Fruit fly (Drosophila melanogaster) whole organism, embryonic: ENCODE data around the gene GluRIA.

Experiments used
- Ada2b ChIP-seq: fragments of 200-800 bp; sonication (Bioruptor generic); IDR thresholded peaks from 2 replicates; pipeline ENCODE4 v1.3.6; 2022; ENCODE audit warnings: missing biosample characterization, missing genetic modification characterization
- B-H2 ChIP-seq: fragments of 200-800 bp; sonication (Bioruptor generic); optimal IDR thresholded peaks from 2 replicates; lab custom pipeline; 2018; ENCODE audit warnings: missing biosample characterization, mild to moderate bottlenecking, missing genetic modification characterization
- CG10209 ChIP-seq: fragments of 200-800 bp; sonication (Bioruptor generic); optimal IDR thresholded peaks from 3 replicates; lab custom pipeline; 2017; ENCODE audit warnings: missing biosample characterization, mild to moderate bottlenecking, missing genetic modification characterization, missing genetic modification reagents
- CG10267 ChIP-seq: fragments of 200-800 bp; sonication (Bioruptor generic); optimal IDR thresholded peaks from 2 replicates; lab custom pipeline; 2018; ENCODE audit warnings: missing biosample characterization, mild to moderate bottlenecking, missing genetic modification characterization, moderate library complexity
- CG10979 ChIP-seq: fragments of 200-800 bp; sonication (Bioruptor generic); optimal IDR thresholded peaks from 2 replicates; lab custom pipeline; 2018; ENCODE audit warnings: missing biosample characterization, mild to moderate bottlenecking, missing genetic modification characterization, moderate library complexity
- CG12071 ChIP-seq: fragments of 200-800 bp; sonication (Bioruptor generic); optimal IDR thresholded peaks from 3 replicates; lab custom pipeline; 2018; ENCODE audit warnings: missing biosample characterization, mild to moderate bottlenecking, missing genetic modification characterization
- CG12744 ChIP-seq: fragments of 200-800 bp; sonication (Bioruptor generic); optimal IDR thresholded peaks from 2 replicates; lab custom pipeline; 2016; ENCODE audit warnings: missing biosample characterization, missing genetic modification characterization
- CG13624 ChIP-seq: fragments of 200-800 bp; sonication (Bioruptor generic); optimal IDR thresholded peaks from 2 replicates; lab custom pipeline; 2016; ENCODE audit warnings: missing biosample characterization, missing genetic modification characterization
- CG14014 ChIP-seq: fragments of 200-800 bp; sonication (Bioruptor generic); IDR thresholded peaks from 2 replicates; pipeline ENCODE4 v1.3.6; 2022; ENCODE audit warnings: missing biosample characterization, missing genetic modification characterization
- CG17385 ChIP-seq: fragments of 200-800 bp; sonication (Bioruptor generic); optimal IDR thresholded peaks from 3 replicates; lab custom pipeline; 2018; ENCODE audit warnings: missing biosample characterization, mild to moderate bottlenecking, missing genetic modification characterization
- CG1792 ChIP-seq: fragments of 200-800 bp; sonication (Bioruptor generic); optimal IDR thresholded peaks from 2 replicates; lab custom pipeline; 2016; ENCODE audit warnings: missing biosample characterization, missing genetic modification characterization
- CG18262 ChIP-seq: fragments of 200-800 bp; optimal IDR thresholded peaks from 3 replicates; lab custom pipeline; 2019; ENCODE audit warnings: missing biosample characterization, mild to moderate bottlenecking, missing genetic modification characterization, moderate library complexity
- CG1832 ChIP-seq: fragments of 200-800 bp; sonication (Bioruptor generic); optimal IDR thresholded peaks from 2 replicates; lab custom pipeline; 2017; ENCODE audit warnings: missing biosample characterization, mild to moderate bottlenecking, missing genetic modification characterization, inconsistent platforms
- CG2678 ChIP-seq: fragments of 200-800 bp; sonication (Bioruptor generic); optimal IDR thresholded peaks from 3 replicates; lab custom pipeline; 2019; ENCODE audit warnings: missing biosample characterization, mild to moderate bottlenecking, missing genetic modification characterization, moderate library complexity
- CG30020 ChIP-seq: fragments of 200-800 bp; optimal IDR thresholded peaks from 2 replicates; lab custom pipeline; 2019; ENCODE audit warnings: missing biosample characterization, mild to moderate bottlenecking, missing genetic modification characterization, moderate library complexity
- CG4617 ChIP-seq: fragments of 200-800 bp; sonication (Bioruptor generic); optimal IDR thresholded peaks from 3 replicates; lab custom pipeline; 2016; ENCODE audit warnings: missing biosample characterization, missing genetic modification characterization, borderline replicate concordance
- CG4730 ChIP-seq: fragments of 200-800 bp; sonication (Bioruptor generic); IDR thresholded peaks from 2 replicates; pipeline ENCODE4 v1.3.6; 2022; ENCODE audit warnings: missing biosample characterization, missing genetic modification characterization
- CG4854 ChIP-seq: fragments of 200-800 bp; sonication (Bioruptor generic); optimal IDR thresholded peaks from 2 replicates; lab custom pipeline; 2016; ENCODE audit warnings: missing biosample characterization, missing genetic modification characterization, inconsistent platforms
- CG7963 ChIP-seq: fragments of 200-800 bp; sonication (Bioruptor generic); IDR thresholded peaks from 3 replicates; pipeline ENCODE4 v1.3.6; 2022; ENCODE audit warnings: missing biosample characterization, missing genetic modification characterization; ENCODE audit not compliant: partially characterized antibody
- CG8089 ChIP-seq: fragments of 200-800 bp; sonication (Bioruptor generic); optimal IDR thresholded peaks from 3 replicates; lab custom pipeline; 2016; ENCODE audit warnings: missing biosample characterization, missing genetic modification characterization
- CG9609 ChIP-seq: fragments of 200-800 bp; sonication (Bioruptor generic); optimal IDR thresholded peaks from 3 replicates; lab custom pipeline; 2016; ENCODE audit warnings: missing biosample characterization, missing genetic modification characterization
- CG9817 ChIP-seq: fragments of 200-800 bp; sonication (Bioruptor generic); optimal IDR thresholded peaks from 2 replicates; lab custom pipeline; 2018; ENCODE audit warnings: missing biosample characterization, mild to moderate bottlenecking, missing genetic modification characterization, moderate library complexity
- Chrac-16 ChIP-seq: fragments of 200-800 bp; sonication (Bioruptor generic); optimal IDR thresholded peaks from 3 replicates; lab custom pipeline; 2016; ENCODE audit warnings: missing biosample characterization, missing genetic modification characterization
- Dad ChIP-seq: fragments of 200-800 bp; sonication (Bioruptor generic); optimal IDR thresholded peaks from 3 replicates; lab custom pipeline; 2016; ENCODE audit warnings: missing biosample characterization, missing genetic modification characterization
- Deaf1 ChIP-seq: fragments of 200-800 bp; optimal IDR thresholded peaks from 3 replicates; lab custom pipeline; 2019; ENCODE audit warnings: missing biosample characterization, mild to moderate bottlenecking, missing genetic modification characterization, moderate library complexity
- GATAe ChIP-seq: fragments of 200-800 bp; sonication (Bioruptor generic); conservative IDR thresholded peaks from 2 replicates; pipeline ENCODE4 v1.3.6; 2022; ENCODE audit warnings: missing biosample characterization, missing genetic modification characterization
- Gsc ChIP-seq: fragments of 200-800 bp; sonication (Bioruptor generic); IDR thresholded peaks from 2 replicates; pipeline ENCODE4 v1.3.6; 2022; ENCODE audit warnings: missing biosample characterization, missing genetic modification characterization
- H15 ChIP-seq: fragments of 200-800 bp; sonication (Bioruptor generic); IDR thresholded peaks from 3 replicates; pipeline ENCODE4 v1.3.6; 2022; ENCODE audit warnings: missing biosample characterization, missing genetic modification characterization
- HmgZ ChIP-seq: fragments of 200-800 bp; sonication (Bioruptor generic); optimal IDR thresholded peaks from 2 replicates; lab custom pipeline; 2018; ENCODE audit warnings: missing biosample characterization, mild to moderate bottlenecking, missing genetic modification characterization
- Hmr ChIP-seq: fragments of 200-800 bp; sonication (Bioruptor generic); optimal IDR thresholded peaks from 3 replicates; lab custom pipeline; 2017; ENCODE audit warnings: mild to moderate bottlenecking, missing biosample characterization, missing genetic modification reagents, missing genetic modification characterization
- Hr78 ChIP-seq, 2 experiments: fragments of 200-800 bp in 1 of 2; fragments of >200 bp in 1 of 2; sonication (Bioruptor generic) in 1 of 2; optimal IDR thresholded peaks; 2 replicates each; lab custom pipeline; 2017 to 2019; ENCODE audit warnings: missing biosample characterization in 2 of 2, missing genetic modification characterization in 2 of 2, mild to moderate bottlenecking in 1 of 2, moderate library complexity in 1 of 2
- Nf-YC ChIP-seq: fragments of 200-800 bp; optimal IDR thresholded peaks from 3 replicates; lab custom pipeline; 2019; ENCODE audit warnings: missing biosample characterization, mild to moderate bottlenecking, missing genetic modification characterization, moderate library complexity
- Pdp1 ChIP-seq, 2 experiments: fragments of 200-800 bp; sonication (Bioruptor generic); optimal IDR thresholded peaks; 3 replicates each; lab custom pipeline; 2016; ENCODE audit warnings: missing biosample characterization in 2 of 2, missing genetic modification characterization in 2 of 2, mild to moderate bottlenecking in 1 of 2, moderate library complexity in 1 of 2
- Poxn ChIP-seq: fragments of 200-800 bp; sonication (Bioruptor generic); IDR thresholded peaks from 2 replicates; pipeline ENCODE4 v1.3.6; 2022; ENCODE audit warnings: missing biosample characterization, missing genetic modification characterization
- Sry-β ChIP-seq: fragments of 200-800 bp; sonication (Bioruptor generic); optimal IDR thresholded peaks from 2 replicates; lab custom pipeline; 2018; ENCODE audit warnings: missing biosample characterization, mild to moderate bottlenecking, missing genetic modification characterization, moderate library complexity
- Taf1 ChIP-seq: fragments of 200-800 bp; sonication (Bioruptor generic); IDR thresholded peaks from 2 replicates; pipeline ENCODE4 v1.3.6; 2022; ENCODE audit warnings: missing biosample characterization, missing genetic modification characterization
- ash1 ChIP-seq: fragments of 200-800 bp; sonication (Bioruptor generic); optimal IDR thresholded peaks from 2 replicates; lab custom pipeline; 2018; ENCODE audit warnings: missing biosample characterization, mild to moderate bottlenecking, missing genetic modification characterization
- br ChIP-seq: fragments of >200 bp; optimal IDR thresholded peaks from 2 replicates; lab custom pipeline; 2017
- fd102C ChIP-seq: fragments of 200-800 bp; sonication (Bioruptor generic); optimal IDR thresholded peaks from 2 replicates; lab custom pipeline; 2018; ENCODE audit warnings: missing biosample characterization, mild to moderate bottlenecking, missing genetic modification characterization, moderate library complexity
- fru ChIP-seq: fragments of >200 bp; optimal IDR thresholded peaks from 2 replicates; lab custom pipeline; 2017
- gsb ChIP-seq: fragments of 200-800 bp; sonication (Bioruptor generic); IDR thresholded peaks from 2 replicates; pipeline ENCODE4 v1.3.6; 2022; ENCODE audit warnings: missing biosample characterization, missing genetic modification characterization
- hbn ChIP-seq: fragments of 200-800 bp; sonication (Bioruptor generic); IDR thresholded peaks from 2 replicates; pipeline ENCODE4 v1.3.6; 2022; ENCODE audit warnings: missing biosample characterization, missing genetic modification characterization; ENCODE audit not compliant: partially characterized antibody
- jigr1 ChIP-seq: fragments of 200-800 bp; sonication (Bioruptor generic); IDR thresholded peaks from 3 replicates; pipeline ENCODE4 v1.3.6; 2022; ENCODE audit warnings: missing biosample characterization, missing genetic modification characterization
- luna ChIP-seq: fragments of 200-800 bp; sonication (Bioruptor generic); optimal IDR thresholded peaks from 2 replicates; lab custom pipeline; 2016; ENCODE audit warnings: missing biosample characterization, missing genetic modification characterization
- nau ChIP-seq: fragments of 200-800 bp; sonication (Bioruptor generic); optimal IDR thresholded peaks from 3 replicates; lab custom pipeline; 2017; ENCODE audit warnings: missing biosample characterization, mild to moderate bottlenecking, missing genetic modification characterization, missing genetic modification reagents
- org-1 ChIP-seq: fragments of 200-800 bp; sonication (Bioruptor generic); optimal IDR thresholded peaks from 2 replicates; lab custom pipeline; 2017; ENCODE audit warnings: missing biosample characterization, missing genetic modification characterization
- pfk ChIP-seq: fragments of 200-800 bp; sonication (Bioruptor generic); optimal IDR thresholded peaks from 2 replicates; lab custom pipeline; 2018; ENCODE audit warnings: missing biosample characterization, mild to moderate bottlenecking, missing genetic modification characterization, moderate library complexity
- repo ChIP-seq: fragments of 200-800 bp; sonication (Bioruptor generic); optimal IDR thresholded peaks from 2 replicates; lab custom pipeline; 2016; ENCODE audit warnings: missing biosample characterization, missing genetic modification characterization
- run ChIP-seq: fragments of 200-800 bp; sonication (Bioruptor generic); optimal IDR thresholded peaks from 3 replicates; lab custom pipeline; 2018; ENCODE audit warnings: missing biosample characterization, mild to moderate bottlenecking, missing genetic modification characterization
- slp2 ChIP-seq: fragments of 200-800 bp; sonication (Bioruptor generic); optimal IDR thresholded peaks from 2 replicates; lab custom pipeline; 2016; ENCODE audit warnings: missing biosample characterization, missing genetic modification characterization
- sob ChIP-seq: fragments of 200-800 bp; sonication (Bioruptor generic); IDR thresholded peaks from 2 replicates; pipeline ENCODE4 v1.3.6; 2022; ENCODE audit warnings: missing biosample characterization, missing genetic modification characterization
- wdn ChIP-seq: fragments of 200-800 bp; sonication (Bioruptor generic); IDR thresholded peaks from 2 replicates; pipeline ENCODE4 v1.3.6; 2022; ENCODE audit warnings: missing biosample characterization, missing genetic modification characterization

GluRIA gene

DNA sequence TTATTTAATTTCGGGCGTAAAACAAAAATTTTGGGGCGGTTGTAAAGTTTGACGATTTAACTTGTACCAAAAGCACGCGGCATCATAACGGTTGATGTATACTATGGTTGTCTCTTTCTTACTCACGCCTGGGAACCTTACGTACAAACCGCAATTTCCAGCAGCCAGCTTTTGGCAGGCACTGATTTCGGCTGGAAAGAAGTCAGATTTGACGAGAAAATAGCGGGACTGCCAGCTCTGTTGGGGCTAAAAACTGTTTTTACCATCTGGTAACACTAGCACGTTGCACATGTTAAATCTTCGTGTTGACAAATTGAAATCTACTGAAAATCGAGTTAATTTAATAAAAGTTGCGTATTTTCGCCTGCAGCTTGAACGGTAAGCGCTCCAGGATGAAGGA is 17.9 kb upstream of the GluRIA start, which contains the start of gene zpg (continued):
- no peak for TF ChIP-seq CG17385 (GFP tag; lab: Kevin White, UChicago)
- peak; percentile 69 for TF ChIP-seq CG4617
- no peak for TF ChIP-seq Dad (GFP tag; lab: Kevin White, UChicago)
- no peak for TF ChIP-seq Ada2b (GFP tag; lab: Robert Waterston, UW)
- TF ChIP-seq repo (GFP tag; lab: Kevin White, UChicago): no peak
- TF ChIP-seq hbn (GFP tag; lab: Robert Waterston, UW): peak; percentile 42; the same call in 1 of the 2 replicates
- no peak for TF ChIP-seq Pdp1 (GFP tag; optimal IDR thresholded peaks at IDR 0.05; lab: Kevin White, UChicago)
- peak; percentile 98 for TF ChIP-seq Sry-β (GFP tag; lab: Kevin White, UChicago)
- no peak for TF ChIP-seq wdn (GFP tag; lab: Robert Waterston, UW)
- no peak for TF ChIP-seq Gsc (GFP tag; lab: Robert Waterston, UW)
- no peak for TF ChIP-seq run
- TF ChIP-seq CG13624 (GFP tag; lab: Kevin White, UChicago): no peak
- TF ChIP-seq Poxn (GFP tag; lab: Robert Waterston, UW): no peak
- no peak for TF ChIP-seq GATAe (GFP tag; lab: Robert Waterston, UW)
- peak; percentile 75 for TF ChIP-seq HmgZ (tag; lab: Kevin White, UChicago)
- no peak for TF ChIP-seq CG12071
- no peak for TF ChIP-seq luna (GFP tag; lab: Kevin White, UChicago)
- no peak for TF ChIP-seq br
- peak; percentile 7 for TF ChIP-seq CG9817 (tag; lab: Kevin White, UChicago)
- no peak for TF ChIP-seq CG12744 (GFP tag; lab: Kevin White, UChicago)
- peak; percentile 72 for TF ChIP-seq CG1832 (GFP tag; lab: Kevin White, UChicago)
- TF ChIP-seq CG30020 (tag; lab: Kevin White, UChicago): no peak
- no peak for TF ChIP-seq CG10979 (tag; lab: Kevin White, UChicago)
- TF ChIP-seq B-H2 (GFP tag; lab: Kevin White, UChicago): no peak
- no peak for TF ChIP-seq CG4730
- TF ChIP-seq CG1792 (GFP tag; lab: Kevin White, UChicago): no peak
- peak; percentile 55 for TF ChIP-seq Hmr (GFP tag; lab: Kevin White, UChicago)
- no peak for TF ChIP-seq fd102C
- TF ChIP-seq nau (GFP tag; lab: Kevin White, UChicago): no peak
- TF ChIP-seq CG4854: no peak
- no peak for TF ChIP-seq H15 (GFP tag; lab: Robert Waterston, UW)
- TF ChIP-seq Hr78 (GFP tag; optimal IDR thresholded peaks at IDR 0.05; lab: Kevin White, UChicago): no peak
- no peak for TF ChIP-seq Taf1 (GFP tag; lab: Robert Waterston, UW)
- no peak for TF ChIP-seq Deaf1
- no peak for TF ChIP-seq CG10267 (tag; lab: Kevin White, UChicago)
- no peak for TF ChIP-seq slp2 (GFP tag; lab: Kevin White, UChicago)
- no peak for TF ChIP-seq gsb (GFP tag; lab: Robert Waterston, UW)
- TF ChIP-seq CG8089 (GFP tag; lab: Kevin White, UChicago): no peak
- no peak for TF ChIP-seq CG18262 (tag; lab: Kevin White, UChicago)
- no peak for TF ChIP-seq fru (lab: Kevin White, UChicago)
- no peak for TF ChIP-seq Chrac-16 (GFP tag; lab: Kevin White, UChicago)
- TF ChIP-seq org-1: no peak
- no peak for TF ChIP-seq pfk
- TF ChIP-seq CG2678 (tag; lab: Kevin White, UChicago): no peak
- TF ChIP-seq jigr1: no peak
- TF ChIP-seq Nf-YC (tag; lab: Kevin White, UChicago): no peak
- TF ChIP-seq CG9609 (GFP tag; lab: Kevin White, UChicago): peak; percentile 26
- TF ChIP-seq ash1 (GFP tag; lab: Kevin White, UChicago): no peak
- no peak for TF ChIP-seq CG7963 (GFP tag; lab: Robert Waterston, UW)
- no peak for TF ChIP-seq CG10209 (GFP tag; lab: Kevin White, UChicago)
- TF ChIP-seq sob (GFP tag; lab: Robert Waterston, UW): peak; percentile 51; the same call in 1 of the 2 replicates
- TF ChIP-seq CG14014 (GFP tag; lab: Robert Waterston, UW): no peak
